Fruit fly (Drosophila melanogaster) whole organism, embryonic: ENCODE measurements around the gene CG34291.

Experiments used
- Ada2b ChIP-seq: fragments of 200-800 bp; sonication (Bioruptor generic); IDR thresholded peaks from 2 replicates; pipeline ENCODE4 v1.3.6; 2022; ENCODE audit warnings: missing biosample characterization, missing genetic modification characterization
- B-H2 ChIP-seq: fragments of 200-800 bp; sonication (Bioruptor generic); optimal IDR thresholded peaks from 2 replicates; lab custom pipeline; 2018; ENCODE audit warnings: missing biosample characterization, mild to moderate bottlenecking, missing genetic modification characterization
- Blimp-1 ChIP-seq: fragments of 200-800 bp; sonication (Bioruptor generic); optimal IDR thresholded peaks from 3 replicates; lab custom pipeline; 2018; ENCODE audit warnings: missing biosample characterization, missing genetic modification characterization, mild to moderate bottlenecking, moderate library complexity, missing genetic modification reagents
- BtbVII ChIP-seq: fragments of 200-800 bp; sonication (Bioruptor generic); optimal IDR thresholded peaks from 3 replicates; lab custom pipeline; 2017; ENCODE audit warnings: missing biosample characterization, mild to moderate bottlenecking, missing genetic modification characterization
- C15 ChIP-seq: fragments of 200-800 bp; sonication (Bioruptor generic); IDR thresholded peaks from 3 replicates; pipeline ENCODE4 v1.3.6; 2022; ENCODE audit warnings: missing biosample characterization, missing genetic modification characterization
- CG1233 ChIP-seq: fragments of 200-800 bp; sonication (Bioruptor generic); optimal IDR thresholded peaks from 4 replicates; lab custom pipeline; 2018; ENCODE audit warnings: missing biosample characterization, mild to moderate bottlenecking, missing genetic modification characterization
- CG13287 ChIP-seq: fragments of 200-800 bp; sonication (Bioruptor generic); IDR thresholded peaks from 2 replicates; pipeline ENCODE4 v1.3.6; 2022; ENCODE audit warnings: missing biosample characterization, missing genetic modification characterization; ENCODE audit not compliant: partially characterized antibody
- CG14050 ChIP-seq: fragments of 200-800 bp; sonication (Bioruptor generic); IDR thresholded peaks from 3 replicates; pipeline ENCODE4 v1.3.6; 2022; ENCODE audit warnings: missing biosample characterization, missing genetic modification characterization
- CG14710 ChIP-seq: fragments of 200-800 bp; sonication (Bioruptor generic); optimal IDR thresholded peaks from 3 replicates; lab custom pipeline; 2019; ENCODE audit warnings: missing biosample characterization, mild to moderate bottlenecking, missing genetic modification characterization, moderate library complexity
- CG30403 ChIP-seq: fragments of 200-800 bp; sonication (Bioruptor generic); optimal IDR thresholded peaks from 3 replicates; lab custom pipeline; 2016; ENCODE audit warnings: missing biosample characterization, missing genetic modification characterization
- CG30431 ChIP-seq: fragments of 200-800 bp; sonication (Bioruptor generic); optimal IDR thresholded peaks from 2 replicates; lab custom pipeline; 2017; ENCODE audit warnings: missing biosample characterization, missing genetic modification characterization
- CG3995 ChIP-seq: fragments of 200-800 bp; sonication (Bioruptor generic); optimal IDR thresholded peaks from 3 replicates; lab custom pipeline; 2016; ENCODE audit warnings: missing biosample characterization, missing genetic modification characterization
- CG4360 ChIP-seq: fragments of 200-800 bp; sonication (Bioruptor generic); IDR thresholded peaks from 2 replicates; pipeline ENCODE4 v1.3.6; 2022; ENCODE audit warnings: missing biosample characterization, missing genetic modification characterization
- CG4707 ChIP-seq: fragments of 200-800 bp; sonication (Bioruptor generic); optimal IDR thresholded peaks from 2 replicates; lab custom pipeline; 2018; ENCODE audit warnings: missing biosample characterization, mild to moderate bottlenecking, missing genetic modification characterization, moderate library complexity
- CG5180 ChIP-seq: fragments of 200-800 bp; sonication (Bioruptor generic); optimal IDR thresholded peaks from 3 replicates; lab custom pipeline; 2017; ENCODE audit warnings: missing biosample characterization, missing genetic modification characterization, mild to moderate bottlenecking, moderate library complexity, missing genetic modification reagents
- CG7928 ChIP-seq: fragments of 200-800 bp; sonication (Bioruptor generic); optimal IDR thresholded peaks from 2 replicates; lab custom pipeline; 2017; ENCODE audit warnings: missing biosample characterization, mild to moderate bottlenecking, missing genetic modification characterization
- CG8388 ChIP-seq: fragments of 200-800 bp; sonication (Bioruptor generic); optimal IDR thresholded peaks from 2 replicates; lab custom pipeline; 2019; ENCODE audit warnings: missing biosample characterization, mild to moderate bottlenecking, missing genetic modification characterization, moderate library complexity
- D19B ChIP-seq: fragments of 200-800 bp; sonication (Bioruptor generic); optimal IDR thresholded peaks from 2 replicates; lab custom pipeline; 2017; ENCODE audit warnings: missing biosample characterization, mild to moderate bottlenecking, missing genetic modification characterization
- Dad ChIP-seq: fragments of 200-800 bp; sonication (Bioruptor generic); optimal IDR thresholded peaks from 3 replicates; lab custom pipeline; 2016; ENCODE audit warnings: missing biosample characterization, missing genetic modification characterization
- Doc2 ChIP-seq: fragments of 200-800 bp; sonication (Bioruptor generic); IDR thresholded peaks from 2 replicates; pipeline ENCODE4 v1.3.6; 2022; ENCODE audit warnings: missing biosample characterization, missing genetic modification characterization
- Doc3 ChIP-seq: fragments of 200-800 bp; sonication (Bioruptor generic); IDR thresholded peaks from 3 replicates; pipeline ENCODE4 v1.3.6; 2022; ENCODE audit warnings: missing biosample characterization, missing genetic modification characterization; ENCODE audit not compliant: partially characterized antibody
- E2f1 ChIP-seq: fragments of 200-800 bp; sonication (Bioruptor generic); IDR thresholded peaks from 2 replicates; pipeline ENCODE4 v1.3.6; 2022; ENCODE audit warnings: missing biosample characterization, missing genetic modification characterization
- Eip74EF ChIP-seq, 2 experiments: fragments of 200-800 bp in 1 of 2; fragments of >200 bp in 1 of 2; sonication (Bioruptor generic) in 1 of 2; optimal IDR thresholded peaks; 2 replicates each; lab custom pipeline; 2017 to 2019; ENCODE audit warnings: missing biosample characterization in 2 of 2, missing genetic modification characterization in 2 of 2, mild to moderate bottlenecking in 1 of 2, moderate library complexity in 1 of 2
- Ets97D ChIP-seq: fragments of 200-800 bp; sonication (Bioruptor generic); optimal IDR thresholded peaks from 3 replicates; lab custom pipeline; 2016; ENCODE audit warnings: missing biosample characterization, missing genetic modification characterization
- Hr39 ChIP-seq: fragments of >200 bp; optimal IDR thresholded peaks from 2 replicates; lab custom pipeline; 2017
- Mad ChIP-seq: fragments of 200-800 bp; sonication (Bioruptor generic); optimal IDR thresholded peaks from 2 replicates; lab custom pipeline; 2016; ENCODE audit warnings: missing biosample characterization, missing genetic modification characterization
- Max ChIP-seq: fragments of 200-800 bp; sonication (Bioruptor generic); optimal IDR thresholded peaks from 2 replicates; lab custom pipeline; 2016; ENCODE audit warnings: missing biosample characterization, mild to moderate bottlenecking, missing genetic modification characterization
- NK7.1 ChIP-seq: fragments of 200-800 bp; sonication (Bioruptor generic); optimal IDR thresholded peaks from 3 replicates; lab custom pipeline; 2016; ENCODE audit warnings: missing biosample characterization, missing genetic modification characterization
- Ravus ChIP-seq: fragments of 200-800 bp; sonication (Bioruptor generic); IDR thresholded peaks from 2 replicates; pipeline ENCODE4 v1.3.6; 2022; ENCODE audit warnings: missing biosample characterization, missing genetic modification characterization
- aop ChIP-seq: fragments of 200-800 bp; sonication (Bioruptor generic); IDR thresholded peaks from 2 replicates; pipeline ENCODE4 v1.3.6; 2022; ENCODE audit warnings: missing biosample characterization, missing genetic modification characterization
- az2 ChIP-seq: fragments of 200-800 bp; sonication (Bioruptor generic); optimal IDR thresholded peaks from 3 replicates; lab custom pipeline; 2016; ENCODE audit warnings: missing biosample characterization, missing genetic modification characterization
- bowl ChIP-seq: fragments of 200-800 bp; sonication (Bioruptor generic); IDR thresholded peaks from 2 replicates; pipeline ENCODE4 v1.3.6; 2022; ENCODE audit warnings: missing biosample characterization, missing genetic modification characterization
- br ChIP-seq: fragments of >200 bp; optimal IDR thresholded peaks from 2 replicates; lab custom pipeline; 2017
- chif ChIP-seq, 2 experiments: fragments of 200-800 bp; sonication (Bioruptor generic); optimal IDR thresholded peaks; 3 replicates each; lab custom pipeline; 2016; ENCODE audit warnings: missing biosample characterization in 2 of 2, missing genetic modification characterization in 2 of 2
- danr ChIP-seq: fragments of 200-800 bp; sonication (Bioruptor generic); IDR thresholded peaks from 2 replicates; pipeline ENCODE4 v1.3.6; 2022; ENCODE audit warnings: missing biosample characterization, missing genetic modification characterization
- disco-r ChIP-seq: fragments of 200-800 bp; sonication (Bioruptor generic); optimal IDR thresholded peaks from 2 replicates; lab custom pipeline; 2016; ENCODE audit warnings: missing biosample characterization, missing genetic modification characterization
- en ChIP-seq: fragments of 200-800 bp; sonication (Bioruptor generic); optimal IDR thresholded peaks from 2 replicates; lab custom pipeline; 2016; ENCODE audit warnings: missing biosample characterization, missing genetic modification characterization
- grau ChIP-seq: fragments of 200-800 bp; optimal IDR thresholded peaks from 3 replicates; lab custom pipeline; 2019; ENCODE audit warnings: missing biosample characterization, mild to moderate bottlenecking, missing genetic modification characterization, moderate library complexity
- grn ChIP-seq: fragments of 200-800 bp; sonication (Bioruptor generic); optimal IDR thresholded peaks from 3 replicates; lab custom pipeline; 2017; ENCODE audit warnings: missing biosample characterization, missing genetic modification characterization
- gt ChIP-seq: fragments of 200-800 bp; sonication (Bioruptor generic); IDR thresholded peaks from 2 replicates; pipeline ENCODE4 v1.3.6; 2022; ENCODE audit warnings: missing biosample characterization, missing genetic modification characterization
- ken ChIP-seq: fragments of 200-800 bp; sonication (Bioruptor generic); IDR thresholded peaks from 3 replicates; pipeline ENCODE4 v1.3.6; 2022; ENCODE audit warnings: missing biosample characterization, missing genetic modification characterization
- lilli ChIP-seq: fragments of 200-800 bp; sonication (Bioruptor generic); optimal IDR thresholded peaks from 3 replicates; lab custom pipeline; 2016; ENCODE audit warnings: missing biosample characterization, missing genetic modification characterization
- lmd ChIP-seq: fragments of 200-800 bp; sonication (Bioruptor generic); IDR thresholded peaks from 2 replicates; pipeline ENCODE4 v1.3.6; 2022; ENCODE audit warnings: missing biosample characterization, missing genetic modification characterization
- otp ChIP-seq: fragments of 200-800 bp; sonication (Bioruptor generic); IDR thresholded peaks from 3 replicates; pipeline ENCODE4, ENCODE4 v1.3.6; 2022; ENCODE audit warnings: missing biosample characterization, missing genetic modification characterization
- phol ChIP-seq: fragments of 200-800 bp; sonication (Bioruptor generic); optimal IDR thresholded peaks from 3 replicates; lab custom pipeline; 2018; ENCODE audit warnings: missing biosample characterization, mild to moderate bottlenecking, missing genetic modification characterization, moderate library complexity
- pum ChIP-seq: fragments of 200-800 bp; sonication (Bioruptor generic); optimal IDR thresholded peaks from 2 replicates; lab custom pipeline; 2016; ENCODE audit warnings: missing biosample characterization, missing genetic modification characterization
- salm ChIP-seq: fragments of 200-800 bp; sonication (Bioruptor generic); optimal IDR thresholded peaks from 2 replicates; lab custom pipeline; 2018; ENCODE audit warnings: missing biosample characterization, mild to moderate bottlenecking, missing genetic modification characterization
- sisA ChIP-seq: fragments of 200-800 bp; sonication (Bioruptor generic); IDR thresholded peaks from 2 replicates; pipeline ENCODE4 v1.3.6; 2022; ENCODE audit warnings: missing biosample characterization, missing genetic modification characterization
- slp2 ChIP-seq: fragments of 200-800 bp; sonication (Bioruptor generic); optimal IDR thresholded peaks from 2 replicates; lab custom pipeline; 2016; ENCODE audit warnings: missing biosample characterization, missing genetic modification characterization
- sna ChIP-seq: fragments of 200-800 bp; sonication (Bioruptor generic); IDR thresholded peaks from 2 replicates; pipeline ENCODE4 v1.3.6; 2022; ENCODE audit warnings: missing biosample characterization, missing genetic modification characterization; ENCODE audit not compliant: partially characterized antibody
- unc-4 ChIP-seq: fragments of 200-800 bp; sonication (Bioruptor generic); IDR thresholded peaks from 2 replicates; pipeline ENCODE4 v1.3.6; 2022; ENCODE audit warnings: missing biosample characterization, missing genetic modification characterization; ENCODE audit not compliant: partially characterized antibody
- zen ChIP-seq: fragments of 200-800 bp; sonication (Bioruptor generic); optimal IDR thresholded peaks from 3 replicates; lab custom pipeline; 2018; ENCODE audit warnings: missing biosample characterization, mild to moderate bottlenecking, missing genetic modification characterization, moderate library complexity

CG34291 gene

DNA sequence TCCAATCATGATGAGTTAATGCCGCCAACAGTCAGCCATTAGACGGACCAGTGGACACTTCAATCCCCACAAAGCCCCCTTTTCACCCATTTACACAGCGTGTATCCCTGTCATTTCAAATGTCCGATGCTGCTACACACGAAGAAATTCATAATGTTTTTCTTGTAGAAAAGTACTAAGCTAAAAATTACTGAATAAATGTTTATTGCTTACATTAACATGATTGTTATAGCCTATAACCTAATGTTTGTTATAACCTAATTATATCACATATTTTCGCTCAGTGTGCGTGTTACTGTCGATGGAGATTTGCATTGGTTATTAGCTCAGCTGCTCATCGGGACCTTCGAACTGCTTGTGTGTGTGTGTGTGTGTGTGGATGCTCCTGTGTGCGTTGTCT is 11.0 kb upstream of the CG34291 start (continued):
- TF ChIP-seq Eip74EF (GFP tag; optimal IDR thresholded peaks at IDR 0.05; lab: Kevin White, UChicago) (no peak), zen (tag; lab: Kevin White, UChicago) (no peak), Max (GFP tag; lab: Kevin White, UChicago) (no peak), NK7.1 (GFP tag; lab: Kevin White, UChicago) (no peak), B-H2 (GFP tag; lab: Kevin White, UChicago) (no peak), en (GFP tag; lab: Kevin White, UChicago) (no peak), CG14710 (tag; lab: Kevin White, UChicago) (no peak), C15 (GFP tag; lab: Robert Waterston, UW) (no peak), CG1233 (GFP tag; lab: Kevin White, UChicago) (no peak), CG3995 (GFP tag; lab: Kevin White, UChicago) (no peak), unc-4 (GFP tag; lab: Robert Waterston, UW) (no peak), CG30431 (no peak), salm (no peak), CG4707 (GFP tag; lab: Kevin White, UChicago) (no peak), ken (GFP tag; lab: Robert Waterston, UW) (peak; percentile 44; the same call in 1 of the 3 replicates), E2f1 (0 out of 2 replicates have a peak, but pooled peaks have one; percentile 11), br (lab: Kevin White, UChicago) (no peak), lilli (GFP tag; lab: Kevin White, UChicago) (peak; percentile 27), CG30403 (GFP tag; lab: Kevin White, UChicago) (peak; percentile 61), CG5180 (GFP tag; lab: Kevin White, UChicago) (no peak), CG4360 (GFP tag; lab: Robert Waterston, UW) (no peak), Dad (GFP tag; lab: Kevin White, UChicago) (no peak), CG14050 (no peak; the same call in 2 of the 3 replicates), Ada2b (GFP tag; lab: Robert Waterston, UW) (peak; percentile 64), grn (GFP tag; lab: Kevin White, UChicago) (no peak), Doc2 (GFP tag; lab: Robert Waterston, UW) (no peak), lmd (GFP tag; lab: Robert Waterston, UW) (peak; percentile 52), az2 (peak; percentile 46), D19B (GFP tag; lab: Kevin White, UChicago) (no peak), phol (tag; lab: Kevin White, UChicago) (peak; percentile 59), chif (GFP tag; optimal IDR thresholded peaks at IDR 0.05; lab: Kevin White, UChicago) (peak; percentile 44 to 47), disco-r (no peak), sna (GFP tag; lab: Robert Waterston, UW) (no peak), Hr39 (no peak), CG8388 (GFP tag; lab: Kevin White, UChicago) (peak; percentile 41), grau (peak; percentile 38), Blimp-1 (GFP tag; lab: Kevin White, UChicago) (peak; percentile 47), aop (GFP tag; lab: Robert Waterston, UW) (no peak), CG7928 (GFP tag; lab: Kevin White, UChicago) (no peak), Ravus (GFP tag; lab: Robert Waterston, UW) (no peak; the same call in 1 of the 2 replicates), CG13287 (no peak), Ets97D (GFP tag; lab: Kevin White, UChicago) (no peak), slp2 (GFP tag; lab: Kevin White, UChicago) (peak; percentile 41), otp (no peak), Doc3 (GFP tag; lab: Robert Waterston, UW) (no peak), BtbVII (GFP tag; lab: Kevin White, UChicago) (no peak), danr (GFP tag; lab: Robert Waterston, UW) (0 out of 2 replicates have a peak, but pooled peaks have one; percentile 19), gt (no peak), sisA (GFP tag; lab: Robert Waterston, UW) (peak; percentile 47), Mad (GFP tag; lab: Kevin White, UChicago) (no peak), pum (GFP tag; lab: Kevin White, UChicago) (peak; percentile 48), bowl (GFP tag; lab: Robert Waterston, UW) (no peak)
